Fruit fly (Drosophila melanogaster): ENCODE measurements around the gene CG7126.

The CG7126 gene

dm6 chr3R:18311368-18311919 is 8.8 kb upstream of the CG7126 start (continued):
- TF ChIP-seq CG32767 (GFP tag; IDR thresholded peaks at IDR 0.05) (no peak), nau (GFP tag; optimal IDR thresholded peaks at IDR 0.05) (peak; percentile 75), vnd (GFP tag; IDR thresholded peaks at IDR 0.05; ENCODE audit: partially characterized antibody) (no peak), pb (GFP tag; optimal IDR thresholded peaks at IDR 0.05) (peak; percentile 58), CG2199 (GFP tag; IDR thresholded peaks at IDR 0.05) (0 out of 3 replicates have a peak, but pooled peaks have one; percentile 63), ttk (GFP tag; IDR thresholded peaks at IDR 0.05) (peak; percentile 83), D19A (tag; optimal IDR thresholded peaks at IDR 0.05) (peak; percentile 56), bbx (GFP tag; IDR thresholded peaks at IDR 0.05; ENCODE audit: partially characterized antibody) (peak; percentile 53; the same call in 1 of the 2 replicates), lab (GFP tag; optimal IDR thresholded peaks at IDR 0.05) (peak; percentile 78), CG12744 (GFP tag; optimal IDR thresholded peaks at IDR 0.05) (no peak), CHES-1-like (GFP tag; optimal IDR thresholded peaks at IDR 0.05) (peak; percentile 2), ssp (GFP tag; IDR thresholded peaks at IDR 0.05) (no peak), CG18011 (GFP tag; optimal IDR thresholded peaks at IDR 0.05) (peak; percentile 24), ase (GFP tag; IDR thresholded peaks at IDR 0.05) (no peak), sisA (GFP tag; IDR thresholded peaks at IDR 0.05) (0 out of 2 replicates have a peak, but pooled peaks have one; percentile 9), CG15696 (tag; optimal IDR thresholded peaks at IDR 0.05) (peak; percentile 9), Nf-YB (GFP tag; optimal IDR thresholded peaks at IDR 0.05) (peak; percentile 61), exex (tag; optimal IDR thresholded peaks at IDR 0.05) (no peak), CG34224 (GFP tag; IDR thresholded peaks at IDR 0.05; ENCODE audit: partially characterized antibody) (no peak), shn (GFP tag; optimal IDR thresholded peaks at IDR 0.05) (peak; percentile 2), p53 (GFP tag; optimal IDR thresholded peaks at IDR 0.05) (peak; percentile 49), crol (GFP tag; IDR thresholded peaks at IDR 0.05) (peak; percentile 100), ham (GFP tag; IDR thresholded peaks at IDR 0.05) (0 out of 2 replicates have a peak, but pooled peaks have one; percentile 5), prd (optimal IDR thresholded peaks at IDR 0.05) (no peak), prd (GFP tag; IDR thresholded peaks at IDR 0.05) (no peak; the same call in 1 of the 3 replicates), CG9437 (GFP tag; optimal IDR thresholded peaks at IDR 0.05) (peak; percentile 72), ERR (GFP tag; optimal IDR thresholded peaks at IDR 0.05) (no peak), Hr3 (GFP tag; optimal IDR thresholded peaks at IDR 0.05) (peak; percentile 4), sqz (GFP tag; optimal IDR thresholded peaks at IDR 0.05) (peak; percentile 25), CG3726 (GFP tag; IDR thresholded peaks at IDR 0.05) (no peak), CG10654 (GFP tag; optimal IDR thresholded peaks at IDR 0.05) (peak; percentile 45), E2f2 (GFP tag; IDR thresholded peaks at IDR 0.05) (peak; percentile 36; the same call in 1 of the 2 replicates), Ada2b (GFP tag; IDR thresholded peaks at IDR 0.05) (peak; percentile 14), Spps (tag; optimal IDR thresholded peaks at IDR 0.05) (no peak), Nf-YA (GFP tag; IDR thresholded peaks at IDR 0.05) (0 out of 2 replicates have a peak, but pooled peaks have one; percentile 45), crc (GFP tag; optimal IDR thresholded peaks at IDR 0.05) (peak; percentile 9), CG12769 (tag; optimal IDR thresholded peaks at IDR 0.05) (peak; percentile 92), CG14965 (GFP tag; optimal IDR thresholded peaks at IDR 0.05; ENCODE audit: borderline replicate concordance) (peak; percentile 27), CG13624 (GFP tag; optimal IDR thresholded peaks at IDR 0.05) (no peak), CG15269 (tag; optimal IDR thresholded peaks at IDR 0.05) (peak; percentile 67), ATbp (GFP tag; optimal IDR thresholded peaks at IDR 0.05) (peak; percentile 91), Side (GFP tag; optimal IDR thresholded peaks at IDR 0.05) (peak; percentile 70), bigmax (GFP tag; optimal IDR thresholded peaks at IDR 0.05) (peak; percentile 16), cg (GFP tag; optimal IDR thresholded peaks at IDR 0.05) (peak; percentile 55), Lhr (GFP tag; optimal IDR thresholded peaks at IDR 0.05) (peak; percentile 58), CG4360 (GFP tag; IDR thresholded peaks at IDR 0.05) (peak; percentile 82), lov (optimal IDR thresholded peaks at IDR 0.05) (no peak), lov (GFP tag; IDR thresholded peaks at IDR 0.05) (0 out of 3 replicates have a peak, but pooled peaks have one; percentile 38), jumu (GFP tag; optimal IDR thresholded peaks at IDR 0.05) (peak; percentile 47), odd (GFP tag; optimal IDR thresholded peaks at IDR 0.05) (peak; percentile 32)
